Worm (Caenorhabditis elegans): ENCODE measurements around the gene F38B2.4.

DNA sequence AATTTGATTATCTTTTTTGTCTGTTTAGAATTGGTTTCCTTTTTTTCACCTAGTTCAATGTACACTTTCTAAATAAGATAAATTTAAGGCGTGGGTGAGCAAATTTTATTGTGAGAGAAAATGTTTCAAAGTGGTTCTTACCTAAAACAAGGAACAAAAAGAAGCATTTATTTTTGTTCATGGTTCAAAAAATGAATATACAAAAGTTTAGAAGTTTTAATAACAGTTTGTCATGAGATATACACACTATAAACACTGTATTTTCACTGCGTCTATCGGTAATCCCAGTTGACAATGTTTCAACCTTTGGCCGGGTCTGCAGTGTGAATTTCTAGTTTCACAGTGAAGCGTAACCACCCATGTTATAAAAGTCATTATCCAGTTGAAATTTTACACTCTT lies 27.9 kb upstream of the F38B2.4 start, which contains the start of gene F08G12.11:
- no peak for TF ChIP-seq dpl-1 (GFP tag; optimal IDR thresholded peaks at IDR 0.05)
- no peak for TF ChIP-seq snpc-4 (tag; optimal IDR thresholded peaks at IDR 0.05)
- no peak for TF ChIP-seq unc-86 (tag; optimal IDR thresholded peaks at IDR 0.05)
- no peak for TF ChIP-seq lsy-2 (tag; optimal IDR thresholded peaks at IDR 0.05)
- TF ChIP-seq nhr-77 (tag; optimal IDR thresholded peaks at IDR 0.05), result no peak
- no peak for TF ChIP-seq skn-1 (tag; optimal IDR thresholded peaks at IDR 0.05)

All from whole organism, L1 larva.